Worm (Caenorhabditis elegans): Measurements from ENCODE around the gene pha-4.

Gene pha-4

DNA sequence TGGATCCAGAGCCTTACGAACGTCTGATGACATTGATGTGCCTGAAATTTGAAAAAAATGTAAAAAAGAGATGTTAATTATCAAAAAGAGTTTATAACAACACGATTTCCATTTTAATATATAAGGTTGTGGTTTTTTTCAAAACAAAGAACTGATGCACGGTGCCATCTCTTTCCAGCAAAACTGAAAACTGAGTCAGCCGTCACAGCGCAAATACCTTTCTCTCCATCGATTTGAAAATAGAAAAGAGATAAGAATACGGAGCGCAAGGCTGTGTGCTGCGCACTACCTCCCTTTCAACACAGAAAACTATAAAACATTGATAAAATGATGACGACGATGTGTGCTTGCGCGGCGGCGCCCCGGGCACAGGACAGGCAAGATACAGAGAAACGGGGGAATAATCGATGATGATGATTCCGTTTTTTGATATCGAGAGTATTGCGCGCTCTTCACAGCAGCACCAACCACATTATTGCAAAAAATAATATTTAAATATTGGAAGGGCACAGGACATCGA lies 39.6 kb downstream of the pha-4 start, which contains the start of gene Y44A6D.3:
TSS of gene Y44A6D.3 (minus strand) at position 51 of the 520 bp plus-strand sequence.
- TF ChIP-seq nhr-12 (tag; optimal IDR thresholded peaks at IDR 0.05) (no peak), fos-1 (tag; optimal IDR thresholded peaks at IDR 0.05) (peak; percentile 52), snpc-4 (tag; optimal IDR thresholded peaks at IDR 0.05) (no peak), blmp-1 (tag; optimal IDR thresholded peaks at IDR 0.05; ENCODE audit: insufficient read depth) (no peak), aly-2 (tag; optimal IDR thresholded peaks at IDR 0.05) (no peak), mbf-1 (tag; optimal IDR thresholded peaks at IDR 0.05) (no peak), sma-9 (GFP tag; optimal IDR thresholded peaks at IDR 0.05) (peak; percentile 2), sma-9 (tag; optimal IDR thresholded peaks at IDR 0.05) (no peak)

DNA sequence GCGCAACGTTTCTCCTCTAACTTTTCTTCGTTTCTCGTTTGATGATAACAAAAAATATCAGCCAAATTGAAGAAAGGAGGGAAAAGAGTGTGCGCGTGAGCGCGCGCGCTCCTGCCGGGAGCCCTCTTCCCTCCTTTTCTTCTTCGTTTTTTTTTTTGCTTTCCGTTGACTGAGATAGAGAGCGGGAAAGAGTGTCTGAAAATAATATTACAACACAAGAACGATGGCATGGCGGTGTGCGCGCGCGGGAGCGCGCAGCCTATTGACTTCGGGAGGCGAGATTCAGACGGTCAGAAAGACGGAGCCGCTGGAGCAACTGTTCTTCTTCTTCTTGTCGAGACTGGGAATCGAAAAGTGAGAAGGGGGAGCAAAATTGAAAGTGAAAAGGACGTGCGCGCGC lies 40.9 kb downstream of the pha-4 start:
- TF ChIP-seq ZK546.5 (tag; optimal IDR thresholded peaks at IDR 0.05) (no peak), alr-1 (tag; optimal IDR thresholded peaks at IDR 0.05) (no peak), mdl-1 (tag; optimal IDR thresholded peaks at IDR 0.05) (no peak), mab-5 (tag; optimal IDR thresholded peaks at IDR 0.05) (no peak), unc-39 (tag; optimal IDR thresholded peaks at IDR 0.05) (no peak), ceh-82 (tag; optimal IDR thresholded peaks at IDR 0.05) (no peak), sem-4 (tag; optimal IDR thresholded peaks at IDR 0.05) (no peak), nhr-129 (tag; optimal IDR thresholded peaks at IDR 0.05) (peak; percentile 62), unc-55 (GFP tag; optimal IDR thresholded peaks at IDR 0.05) (peak; percentile 14), ztf-1 (GFP tag; conservative IDR thresholded peaks at IDR 0.05) (no peak), fos-1 (tag; optimal IDR thresholded peaks at IDR 0.05) (peak; percentile 15), nhr-23 (tag; optimal IDR thresholded peaks at IDR 0.05) (no peak), C34F6.9 (tag; optimal IDR thresholded peaks at IDR 0.05) (peak; percentile 65), F13H6.1 (tag; optimal IDR thresholded peaks at IDR 0.05) (peak; percentile 55), lsy-2 (tag; optimal IDR thresholded peaks at IDR 0.05) (no peak), nhr-12 (tag; optimal IDR thresholded peaks at IDR 0.05) (no peak), skn-1 (tag; optimal IDR thresholded peaks at IDR 0.05) (no peak), nhr-11 (tag; optimal IDR thresholded peaks at IDR 0.05) (no peak), sma-9 (GFP tag; optimal IDR thresholded peaks at IDR 0.05) (peak; percentile 5), sma-9 (tag; optimal IDR thresholded peaks at IDR 0.05) (no peak)

DNA sequence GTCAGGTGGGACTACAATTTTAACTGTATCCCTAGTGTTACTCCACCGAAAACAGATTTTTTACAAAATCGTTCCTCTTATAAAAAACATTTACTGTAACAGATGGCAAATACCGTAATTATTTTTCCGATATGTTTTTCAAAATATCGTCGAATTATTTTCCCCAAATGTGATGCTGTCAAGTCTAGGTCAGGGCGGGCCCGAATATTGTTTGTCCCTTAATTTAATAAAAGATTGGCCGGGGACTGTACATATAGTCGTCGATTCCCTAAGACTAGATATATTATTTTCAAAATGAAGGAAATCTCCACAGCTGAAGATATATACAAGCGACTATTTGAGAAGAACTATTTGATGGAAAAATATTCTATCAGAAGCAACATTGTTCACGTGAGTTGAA lies 45.1 kb downstream of the pha-4 start, which contains the start of gene sdf-9:
TSS of gene sdf-9 (plus strand) at position 301 of the 400 bp plus-strand sequence.
- no peak for TF ChIP-seq lsy-2 (tag; optimal IDR thresholded peaks at IDR 0.05)
- no peak for TF ChIP-seq sem-4 (tag; optimal IDR thresholded peaks at IDR 0.05)
- TF ChIP-seq sma-3 (GFP tag; optimal IDR thresholded peaks at IDR 0.05), result no peak
- no peak for TF ChIP-seq unc-62 (GFP tag; optimal IDR thresholded peaks at IDR 0.05)
- no peak for TF ChIP-seq zag-1 (tag; optimal IDR thresholded peaks at IDR 0.05)
- no peak for TF ChIP-seq ama-1 (optimal IDR thresholded peaks at IDR 0.05)
- no peak for TF ChIP-seq mbf-1 (tag; optimal IDR thresholded peaks at IDR 0.05)
- TF ChIP-seq nhr-129 (tag; optimal IDR thresholded peaks at IDR 0.05), result no peak

DNA sequence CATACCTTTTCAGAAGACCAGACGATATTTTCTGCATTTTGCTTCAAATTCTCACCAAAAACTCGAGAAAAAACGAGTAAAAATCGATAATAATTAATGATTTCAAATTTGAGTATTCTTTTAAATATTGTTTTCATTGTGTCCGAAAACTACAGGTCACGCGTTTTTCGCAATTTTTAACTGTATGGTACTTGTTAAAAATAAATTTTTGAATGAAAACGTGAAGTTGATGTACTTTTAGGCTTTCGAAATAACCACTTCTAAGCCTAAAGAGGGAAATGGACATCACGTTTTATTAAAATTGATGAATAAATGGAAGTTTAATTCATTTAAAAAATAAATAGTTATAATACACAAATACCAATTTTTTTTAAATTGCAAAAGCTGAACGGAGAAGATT lies 50.1 kb downstream of the pha-4 start, which contains the start of gene Y44A6D.5:
TSS of gene Y44A6D.5 (minus strand) at position 101 of the 400 bp plus-strand sequence.
- TF ChIP-seq lsy-2 (tag; optimal IDR thresholded peaks at IDR 0.05) (no peak), aly-2 (tag; optimal IDR thresholded peaks at IDR 0.05) (no peak), lin-39 (tag; optimal IDR thresholded peaks at IDR 0.05) (no peak), skn-1 (tag; optimal IDR thresholded peaks at IDR 0.05) (no peak), F13H6.1 (tag; optimal IDR thresholded peaks at IDR 0.05) (no peak), lin-13 (GFP tag; optimal IDR thresholded peaks at IDR 0.05) (no peak), mab-5 (tag; optimal IDR thresholded peaks at IDR 0.05) (no peak), nhr-6 (tag; optimal IDR thresholded peaks at IDR 0.05) (no peak), lin-11 (tag; optimal IDR thresholded peaks at IDR 0.05) (no peak), unc-62 (GFP tag; optimal IDR thresholded peaks at IDR 0.05) (no peak), snpc-4 (tag; optimal IDR thresholded peaks at IDR 0.05) (no peak), sma-3 (GFP tag; optimal IDR thresholded peaks at IDR 0.05) (no peak), C34F6.9 (tag; optimal IDR thresholded peaks at IDR 0.05) (no peak)

DNA sequence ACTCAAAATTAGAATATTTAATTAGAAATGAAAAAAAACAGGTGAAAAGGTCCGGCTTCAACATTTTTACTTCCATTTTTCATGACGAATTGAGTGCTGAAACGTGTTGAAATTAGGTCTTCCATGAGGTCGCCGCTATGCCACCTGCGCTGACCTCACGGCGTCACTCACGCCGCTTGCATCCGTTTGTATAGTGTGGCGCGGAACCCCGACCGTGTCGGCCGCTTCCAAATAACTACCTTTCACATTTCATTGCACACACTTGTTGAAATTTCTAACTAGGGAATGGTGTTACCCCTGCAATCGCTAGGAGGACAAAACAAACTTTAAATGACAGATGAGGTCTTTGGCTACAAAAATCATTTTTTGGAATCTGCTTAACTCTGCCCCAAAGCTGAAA lies 50.6 kb downstream of the pha-4 start:
- TF ChIP-seq snpc-4 (tag; optimal IDR thresholded peaks at IDR 0.05), result peak; percentile 90

DNA sequence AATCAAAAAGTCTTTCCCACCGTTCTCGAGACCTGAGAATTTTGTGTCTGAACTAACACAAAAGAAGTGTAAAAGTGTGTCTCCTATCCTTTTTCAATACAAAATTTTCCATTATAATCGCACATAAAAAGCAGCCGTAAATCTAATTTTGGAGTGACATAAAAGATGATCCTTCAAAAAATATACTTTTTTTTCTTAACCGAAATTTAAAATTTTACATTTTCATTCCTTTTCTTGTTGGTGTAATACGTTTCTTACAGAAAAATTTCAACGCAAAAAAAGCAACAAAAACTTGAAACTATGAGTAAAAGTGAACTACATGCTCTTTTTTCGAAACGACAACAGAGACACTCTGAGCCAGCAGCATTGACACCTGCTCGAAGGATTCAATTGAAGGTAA lies 54.2 kb downstream of the pha-4 start, which contains the start of gene Y44A6D.6:
TSS of gene Y44A6D.6 (plus strand) at position 301 of the 400 bp plus-strand sequence.
- no peak for TF ChIP-seq unc-55 (GFP tag; optimal IDR thresholded peaks at IDR 0.05)

Data from whole organism, L2 larva.